Worm (Caenorhabditis elegans): ENCODE measurements around the gene C36B7.2.
A peak's percentile ranks its signal among the peaks of the same experiment; 100 is the strongest.

C36B7.2 gene

ce11 chrX:7085912-7086311 lies 20.3 kb upstream of the C36B7.2 start, which contains the start of gene C36B7.4:
Gene C36B7.4 (minus strand): TSS chrX:7086012.
- no peak for TF ChIP-seq efl-1 (GFP tag; optimal IDR thresholded peaks at IDR 0.05)
- TF ChIP-seq attf-5 (GFP tag; optimal IDR thresholded peaks at IDR 0.05): no peak
- TF ChIP-seq B0261.1 (tag; optimal IDR thresholded peaks at IDR 0.05): no peak
- TF ChIP-seq ceh-100 (GFP tag; IDR thresholded peaks at IDR 0.05): no peak
- no peak for TF ChIP-seq atf-7 (tag; optimal IDR thresholded peaks at IDR 0.05)
- TF ChIP-seq hmg-20 (GFP tag; IDR thresholded peaks at IDR 0.05): no peak

- TF ChIP-seq nfya-2 (GFP tag; IDR thresholded peaks at IDR 0.05) (no peak), K12H6.12 (tag; optimal IDR thresholded peaks at IDR 0.05) (no peak), ceh-27 (GFP tag; optimal IDR thresholded peaks at IDR 0.05) (no peak), F10E7.11 (tag; optimal IDR thresholded peaks at IDR 0.05) (no peak), sptf-2 (GFP tag; optimal IDR thresholded peaks at IDR 0.05) (no peak), tbx-9 (tag; optimal IDR thresholded peaks at IDR 0.05; ENCODE audit: borderline replicate concordance) (no peak), cebp-1 (GFP tag; IDR thresholded peaks at IDR 0.05) (no peak), cebp-1 (tag; optimal IDR thresholded peaks at IDR 0.05) (no peak), nhr-120 (GFP tag; IDR thresholded peaks at IDR 0.05) (no peak)
These were observed 9.9 kb upstream of the C36B7.2 start, which contains the start of gene C36B7.5 for ce11 chrX:7096349-7096748. Gene C36B7.5 (minus strand): TSS chrX:7096449.

- TF ChIP-seq ekl-4 (GFP tag; IDR thresholded peaks at IDR 0.05): no peak
- TF ChIP-seq snpc-4 (GFP tag; optimal IDR thresholded peaks at IDR 0.05): no peak
- no peak for TF ChIP-seq snpc-4 (tag; optimal IDR thresholded peaks at IDR 0.05)
- TF ChIP-seq F22D6.2 (tag; optimal IDR thresholded peaks at IDR 0.05): no peak
- TF ChIP-seq egrh-3 (GFP tag; IDR thresholded peaks at IDR 0.05): no peak
- no peak for TF ChIP-seq dpl-1 (GFP tag; optimal IDR thresholded peaks at IDR 0.05)
- no peak for TF ChIP-seq sptf-2 (GFP tag; optimal IDR thresholded peaks at IDR 0.05)
- TF ChIP-seq nhr-179 (tag; optimal IDR thresholded peaks at IDR 0.05): no peak
- no peak for TF ChIP-seq lsy-27 (tag; optimal IDR thresholded peaks at IDR 0.05; ENCODE audit: borderline replicate concordance, insufficient read depth)
- TF ChIP-seq nhr-90 (tag; optimal IDR thresholded peaks at IDR 0.05): no peak
- TF ChIP-seq lin-35 (GFP tag; optimal IDR thresholded peaks at IDR 0.05): no peak
- no peak for TF ChIP-seq ceh-79 (tag; optimal IDR thresholded peaks at IDR 0.05)
- no peak for TF ChIP-seq T26A5.8 (tag; optimal IDR thresholded peaks at IDR 0.05)
- TF ChIP-seq F49E8.2 (tag; optimal IDR thresholded peaks at IDR 0.05; ENCODE audit: insufficient read depth): no peak
- no peak for TF ChIP-seq aptf-2 (GFP tag; conservative IDR thresholded peaks at IDR 0.05)
- no peak for TF ChIP-seq efl-1 (GFP tag; optimal IDR thresholded peaks at IDR 0.05)
- TF ChIP-seq ZK185.1 (tag; optimal IDR thresholded peaks at IDR 0.05; ENCODE audit: poor library complexity, severe bottlenecking): no peak
- TF ChIP-seq hlh-12 (tag; optimal IDR thresholded peaks at IDR 0.05): no peak
- TF ChIP-seq let-607 (tag; optimal IDR thresholded peaks at IDR 0.05): no peak
These were observed 7.2 kb upstream of the C36B7.2 start for ce11 chrX:7099049-7099448.

ce11 chrX:7100290-7100689 lies 5.9 kb upstream of the C36B7.2 start, which contains the start of gene C36B7.6:
Gene C36B7.6 (minus strand): TSS chrX:7100338.
- TF ChIP-seq nhr-80 (tag; optimal IDR thresholded peaks at IDR 0.05) (peak; percentile 58), madf-10 (tag; optimal IDR thresholded peaks at IDR 0.05) (no peak), fkh-3 (tag; optimal IDR thresholded peaks at IDR 0.05) (no peak), dpl-1 (GFP tag; optimal IDR thresholded peaks at IDR 0.05) (no peak), hsf-1 (GFP tag; IDR thresholded peaks at IDR 0.05) (no peak), ets-4 (GFP tag; optimal IDR thresholded peaks at IDR 0.05) (no peak), nhr-90 (tag; optimal IDR thresholded peaks at IDR 0.05) (no peak), attf-5 (GFP tag; optimal IDR thresholded peaks at IDR 0.05) (peak; percentile 27)

All from whole organism, young adult.